Fruit fly (Drosophila melanogaster): ENCODE data around the gene CG14204.
A peak's percentile ranks its signal among the peaks of the same experiment; 100 is the strongest.

CG14204 gene

DNA sequence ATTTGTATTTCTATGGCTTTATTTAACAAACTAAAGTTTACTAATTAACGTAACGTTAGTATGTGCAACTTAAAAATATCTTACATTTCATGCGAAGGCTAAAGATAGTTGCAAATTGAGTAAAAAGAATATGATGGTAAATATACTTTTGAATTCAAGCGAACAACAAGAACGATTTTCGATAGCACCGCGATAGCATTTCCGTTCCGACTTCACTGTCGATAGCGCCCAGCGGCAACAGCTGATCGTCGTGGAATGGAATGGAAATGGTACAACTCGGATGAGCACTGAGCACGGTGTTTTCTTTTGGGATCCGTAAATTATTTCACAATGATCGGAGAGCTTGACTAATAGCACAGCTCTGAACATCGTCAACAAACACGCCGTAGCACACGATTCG lies 30.1 kb downstream of the CG14204 start (continued):
- TF ChIP-seq CG6813 (GFP tag; optimal IDR thresholded peaks at IDR 0.05) (peak; percentile 76), NK7.1 (GFP tag; optimal IDR thresholded peaks at IDR 0.05) (peak; percentile 38), CG18011 (GFP tag; optimal IDR thresholded peaks at IDR 0.05) (peak; percentile 52), insv (GFP tag; optimal IDR thresholded peaks at IDR 0.05) (peak in 1 of 2 experiments; percentile 37), Fer1 (GFP tag; optimal IDR thresholded peaks at IDR 0.05) (peak; percentile 84), trem (tag; optimal IDR thresholded peaks at IDR 0.05) (peak; percentile 36), dati (GFP tag; IDR thresholded peaks at IDR 0.05) (no peak), zf30C (GFP tag; optimal IDR thresholded peaks at IDR 0.05) (no peak), Mad (GFP tag; optimal IDR thresholded peaks at IDR 0.05) (no peak), CG10274 (GFP tag; optimal IDR thresholded peaks at IDR 0.05) (peak; percentile 1), CG3407 (GFP tag; optimal IDR thresholded peaks at IDR 0.05) (peak; percentile 49), pum (GFP tag; optimal IDR thresholded peaks at IDR 0.05) (no peak), otp (GFP tag; IDR thresholded peaks at IDR 0.05) (peak; percentile 59; the same call in 1 of the 3 replicates), ken (GFP tag; IDR thresholded peaks at IDR 0.05) (no peak), luna (GFP tag; optimal IDR thresholded peaks at IDR 0.05) (no peak), CG16813 (GFP tag; IDR thresholded peaks at IDR 0.05; ENCODE audit: partially characterized antibody) (0 out of 3 replicates have a peak, but pooled peaks have one; percentile 33), Myb (GFP tag; optimal IDR thresholded peaks at IDR 0.05) (peak; percentile 76), CG10147 (GFP tag; optimal IDR thresholded peaks at IDR 0.05) (peak; percentile 58), CG31441 (GFP tag; IDR thresholded peaks at IDR 0.05) (no peak; the same call in 1 of the 2 replicates), cas (GFP tag; IDR thresholded peaks at IDR 0.05) (no peak), CG34376 (GFP tag; optimal IDR thresholded peaks at IDR 0.05) (peak; percentile 90), Meics (GFP tag; optimal IDR thresholded peaks at IDR 0.05) (peak; percentile 83), CG14441 (GFP tag; IDR thresholded peaks at IDR 0.05) (no peak), ind (GFP tag; optimal IDR thresholded peaks at IDR 0.05) (no peak), ci (GFP tag; IDR thresholded peaks at IDR 0.05) (peak; percentile 89), CG17912 (GFP tag; optimal IDR thresholded peaks at IDR 0.05) (peak; percentile 86), Adf1 (GFP tag; IDR thresholded peaks at IDR 0.05) (no peak), CoRest (tag; optimal IDR thresholded peaks at IDR 0.05) (peak; percentile 22), Nf-YC (tag; optimal IDR thresholded peaks at IDR 0.05) (peak; percentile 55), CG9817 (tag; optimal IDR thresholded peaks at IDR 0.05) (no peak), Sry-δ (GFP tag; optimal IDR thresholded peaks at IDR 0.05) (peak; percentile 46), CG10654 (GFP tag; optimal IDR thresholded peaks at IDR 0.05) (no peak), z (GFP tag; IDR thresholded peaks at IDR 0.05) (no peak), CG6683 (GFP tag; optimal IDR thresholded peaks at IDR 0.05) (peak; percentile 60), CG4282 (GFP tag; optimal IDR thresholded peaks at IDR 0.05) (no peak), disco-r (GFP tag; optimal IDR thresholded peaks at IDR 0.05) (no peak), CG7745 (tag; optimal IDR thresholded peaks at IDR 0.05) (no peak), CG6791 (GFP tag; IDR thresholded peaks at IDR 0.05; ENCODE audit: partially characterized antibody) (peak; percentile 44; the same call in 1 of the 3 replicates), Atf6 (GFP tag; IDR thresholded peaks at IDR 0.05) (peak; percentile 38; the same call in 1 of the 2 replicates), CG8765 (GFP tag; IDR thresholded peaks at IDR 0.05) (no peak), CG7357 (GFP tag; IDR thresholded peaks at IDR 0.05) (no peak), CG8281 (tag; optimal IDR thresholded peaks at IDR 0.05) (no peak), nmo (GFP tag; optimal IDR thresholded peaks at IDR 0.05) (peak; percentile 23), Gug (GFP tag; IDR thresholded peaks at IDR 0.05) (no peak), D19B (GFP tag; optimal IDR thresholded peaks at IDR 0.05) (no peak), CTCF (GFP tag; optimal IDR thresholded peaks at IDR 0.05) (peak; percentile 14), CG7271 (tag; optimal IDR thresholded peaks at IDR 0.05) (peak; percentile 76), Oli (tag; optimal IDR thresholded peaks at IDR 0.05) (no peak), psq (GFP tag; optimal IDR thresholded peaks at IDR 0.05) (no peak), eyg (GFP tag; optimal IDR thresholded peaks at IDR 0.05) (peak; percentile 41), CG12391 (tag; optimal IDR thresholded peaks at IDR 0.05) (peak; percentile 61), Sry-β (GFP tag; optimal IDR thresholded peaks at IDR 0.05) (no peak)
